Fruit fly (Drosophila melanogaster) whole organism, embryonic: ENCODE results near the gene gish.

Experiments used
- Antp ChIP-seq: fragments of 200-800 bp; sonication (Bioruptor generic); optimal IDR thresholded peaks from 3 replicates; lab custom pipeline; 2016; ENCODE audit warnings: missing biosample characterization, missing genetic modification characterization
- Asciz ChIP-seq: fragments of 200-800 bp; sonication (Bioruptor generic); optimal IDR thresholded peaks from 2 replicates; lab custom pipeline; 2017; ENCODE audit warnings: missing biosample characterization, mild to moderate bottlenecking, missing genetic modification characterization, missing genetic modification reagents
- Blimp-1 ChIP-seq: fragments of 200-800 bp; sonication (Bioruptor generic); optimal IDR thresholded peaks from 3 replicates; lab custom pipeline; 2018; ENCODE audit warnings: missing biosample characterization, missing genetic modification characterization, mild to moderate bottlenecking, moderate library complexity, missing genetic modification reagents
- C15 ChIP-seq: fragments of 200-800 bp; sonication (Bioruptor generic); IDR thresholded peaks from 3 replicates; pipeline ENCODE4 v1.3.6; 2022; ENCODE audit warnings: missing biosample characterization, missing genetic modification characterization
- CG10654 ChIP-seq: fragments of 200-800 bp; sonication (Bioruptor generic); optimal IDR thresholded peaks from 2 replicates; lab custom pipeline; 2016; ENCODE audit warnings: missing biosample characterization, missing genetic modification characterization
- CG11560 ChIP-seq: fragments of 200-800 bp; sonication (Bioruptor generic); IDR thresholded peaks from 3 replicates; pipeline ENCODE4 v1.3.6; 2022; ENCODE audit warnings: missing biosample characterization, missing genetic modification characterization
- CG12659 ChIP-seq: fragments of 200-800 bp; sonication (Bioruptor generic); optimal IDR thresholded peaks from 3 replicates; lab custom pipeline; 2017; ENCODE audit warnings: mild to moderate bottlenecking, missing biosample characterization, missing genetic modification reagents, missing genetic modification characterization
- CG12744 ChIP-seq: fragments of 200-800 bp; sonication (Bioruptor generic); optimal IDR thresholded peaks from 2 replicates; lab custom pipeline; 2016; ENCODE audit warnings: missing biosample characterization, missing genetic modification characterization
- CG12769 ChIP-seq: fragments of 200-800 bp; sonication (Bioruptor generic); optimal IDR thresholded peaks from 2 replicates; lab custom pipeline; 2019; ENCODE audit warnings: missing biosample characterization, mild to moderate bottlenecking, missing genetic modification characterization, moderate library complexity
- CG15514 ChIP-seq: fragments of 200-800 bp; sonication (Bioruptor generic); optimal IDR thresholded peaks from 3 replicates; lab custom pipeline; 2017; ENCODE audit warnings: missing biosample characterization, missing genetic modification characterization, mild to moderate bottlenecking, moderate library complexity, missing genetic modification reagents
- CG16863 ChIP-seq: fragments of 200-800 bp; sonication (Bioruptor generic); optimal IDR thresholded peaks from 3 replicates; lab custom pipeline; 2016; ENCODE audit warnings: missing biosample characterization, missing genetic modification characterization
- CG17612 ChIP-seq: fragments of 200-800 bp; sonication (Bioruptor generic); IDR thresholded peaks from 2 replicates; pipeline ENCODE4 v1.3.6; 2022; ENCODE audit warnings: missing biosample characterization, missing genetic modification characterization
- CG18764 ChIP-seq: fragments of 200-800 bp; sonication (Bioruptor generic); optimal IDR thresholded peaks from 3 replicates; lab custom pipeline; 2016; ENCODE audit warnings: missing biosample characterization, missing genetic modification characterization
- CG3163 ChIP-seq: fragments of 200-800 bp; sonication (Bioruptor generic); optimal IDR thresholded peaks from 3 replicates; lab custom pipeline; 2016; ENCODE audit warnings: missing biosample characterization, missing genetic modification characterization
- CG32767 ChIP-seq: fragments of 200-800 bp; sonication (Bioruptor generic); IDR thresholded peaks from 2 replicates; pipeline ENCODE4 v1.3.6; 2022; ENCODE audit warnings: missing biosample characterization, missing genetic modification characterization
- CG34376 ChIP-seq: fragments of 200-800 bp; sonication (Bioruptor generic); optimal IDR thresholded peaks from 2 replicates; lab custom pipeline; 2018; ENCODE audit warnings: missing biosample characterization, mild to moderate bottlenecking, missing genetic modification characterization
- CG3726 ChIP-seq: fragments of 200-800 bp; sonication (Bioruptor generic); IDR thresholded peaks from 3 replicates; pipeline ENCODE4, ENCODE4 v1.3.6; 2022; ENCODE audit warnings: missing biosample characterization, missing genetic modification characterization
- CG4404 ChIP-seq: fragments of 200-800 bp; sonication (Bioruptor generic); IDR thresholded peaks from 2 replicates; pipeline ENCODE4 v1.3.6; 2022; ENCODE audit warnings: missing biosample characterization, missing genetic modification characterization
- CG6254 ChIP-seq: fragments of 200-800 bp; sonication (Bioruptor generic); optimal IDR thresholded peaks from 3 replicates; lab custom pipeline; 2017; ENCODE audit warnings: mild to moderate bottlenecking, missing biosample characterization, missing genetic modification reagents, missing genetic modification characterization
- CG8089 ChIP-seq: fragments of 200-800 bp; sonication (Bioruptor generic); optimal IDR thresholded peaks from 3 replicates; lab custom pipeline; 2016; ENCODE audit warnings: missing biosample characterization, missing genetic modification characterization
- CG8359 ChIP-seq: fragments of 200-800 bp; sonication (Bioruptor generic); optimal IDR thresholded peaks from 2 replicates; lab custom pipeline; 2017; ENCODE audit warnings: missing biosample characterization, mild to moderate bottlenecking, missing genetic modification characterization, borderline replicate concordance
- CG8388 ChIP-seq: fragments of 200-800 bp; sonication (Bioruptor generic); optimal IDR thresholded peaks from 2 replicates; lab custom pipeline; 2019; ENCODE audit warnings: missing biosample characterization, mild to moderate bottlenecking, missing genetic modification characterization, moderate library complexity
- CG9215 ChIP-seq: fragments of 200-800 bp; sonication (Bioruptor generic); IDR thresholded peaks from 2 replicates; pipeline ENCODE4 v1.3.6; 2022; ENCODE audit warnings: missing biosample characterization, missing genetic modification characterization
- CG9797 ChIP-seq: fragments of 200-800 bp; sonication (Bioruptor generic); optimal IDR thresholded peaks from 3 replicates; lab custom pipeline; 2018; ENCODE audit warnings: missing biosample characterization, mild to moderate bottlenecking, missing genetic modification characterization
- Camta ChIP-seq: fragments of 200-800 bp; sonication (Bioruptor generic); optimal IDR thresholded peaks from 2 replicates; lab custom pipeline; 2016; ENCODE audit warnings: missing biosample characterization, missing genetic modification characterization
- Doc2 ChIP-seq: fragments of 200-800 bp; sonication (Bioruptor generic); IDR thresholded peaks from 2 replicates; pipeline ENCODE4 v1.3.6; 2022; ENCODE audit warnings: missing biosample characterization, missing genetic modification characterization
- E2f2 ChIP-seq: fragments of 200-800 bp; sonication (Bioruptor generic); IDR thresholded peaks from 2 replicates; pipeline ENCODE4 v1.3.6; 2022; ENCODE audit warnings: missing biosample characterization, missing genetic modification characterization
- ERR ChIP-seq: fragments of 200-800 bp; sonication (Bioruptor generic); optimal IDR thresholded peaks from 2 replicates; lab custom pipeline; 2016; ENCODE audit warnings: missing biosample characterization, missing genetic modification characterization
- Fer1 ChIP-seq: fragments of 200-800 bp; sonication (Bioruptor generic); optimal IDR thresholded peaks from 2 replicates; lab custom pipeline; 2017; ENCODE audit warnings: missing biosample characterization, mild to moderate bottlenecking, missing genetic modification characterization
- HLH3B ChIP-seq: fragments of 200-800 bp; sonication (Bioruptor generic); IDR thresholded peaks from 2 replicates; pipeline ENCODE4 v1.3.6; 2022; ENCODE audit warnings: missing biosample characterization, missing genetic modification characterization
- Hey ChIP-seq: fragments of 200-800 bp; sonication (Bioruptor generic); optimal IDR thresholded peaks from 3 replicates; lab custom pipeline; 2018; ENCODE audit warnings: missing biosample characterization, mild to moderate bottlenecking, missing genetic modification characterization
- Hsf ChIP-seq: fragments of 200-800 bp; sonication (Bioruptor generic); optimal IDR thresholded peaks from 3 replicates; lab custom pipeline; 2016; ENCODE audit warnings: missing biosample characterization, missing genetic modification characterization
- MESR4 ChIP-seq: fragments of 200-800 bp; sonication (Bioruptor generic); optimal IDR thresholded peaks from 2 replicates; lab custom pipeline; 2018; ENCODE audit warnings: missing biosample characterization, mild to moderate bottlenecking, missing genetic modification characterization, moderate library complexity
- NC2β ChIP-seq: fragments of 200-800 bp; sonication (Bioruptor generic); optimal IDR thresholded peaks from 2 replicates; lab custom pipeline; 2016; ENCODE audit warnings: missing biosample characterization, missing genetic modification characterization
- NFAT ChIP-seq: fragments of 200-800 bp; sonication (Bioruptor generic); IDR thresholded peaks from 2 replicates; pipeline ENCODE4 v1.3.6; 2022; ENCODE audit warnings: missing biosample characterization, missing genetic modification characterization
- Side ChIP-seq: fragments of 200-800 bp; sonication (Bioruptor generic); optimal IDR thresholded peaks from 2 replicates; lab custom pipeline; 2016; ENCODE audit warnings: missing biosample characterization, missing genetic modification characterization
- Sox100B ChIP-seq: fragments of 200-800 bp; sonication (Bioruptor generic); optimal IDR thresholded peaks from 3 replicates; lab custom pipeline; 2018; ENCODE audit warnings: missing biosample characterization, mild to moderate bottlenecking, missing genetic modification characterization
- ac ChIP-seq: fragments of 200-800 bp; sonication (Bioruptor generic); optimal IDR thresholded peaks from 3 replicates; lab custom pipeline; 2017; ENCODE audit warnings: missing biosample characterization, mild to moderate bottlenecking, missing genetic modification characterization
- ara ChIP-seq: fragments of 200-800 bp; sonication (Bioruptor generic); IDR thresholded peaks from 2 replicates; pipeline ENCODE4 v1.3.6; 2022; ENCODE audit warnings: missing biosample characterization, missing genetic modification characterization
- ato ChIP-seq: fragments of 200-800 bp; sonication (Bioruptor generic); IDR thresholded peaks from 2 replicates; pipeline ENCODE4 v1.3.6; 2022; ENCODE audit warnings: missing biosample characterization, missing genetic modification characterization; ENCODE audit not compliant: partially characterized antibody
- btn ChIP-seq: fragments of 200-800 bp; sonication (Bioruptor generic); optimal IDR thresholded peaks from 2 replicates; lab custom pipeline; 2016; ENCODE audit warnings: missing biosample characterization, missing genetic modification characterization
- cato ChIP-seq: fragments of 200-800 bp; sonication (Bioruptor generic); optimal IDR thresholded peaks from 2 replicates; lab custom pipeline; 2016; ENCODE audit warnings: missing biosample characterization, missing genetic modification characterization, borderline replicate concordance
- gcm ChIP-seq: fragments of 200-800 bp; sonication (Bioruptor generic); optimal IDR thresholded peaks from 2 replicates; lab custom pipeline; 2019; ENCODE audit warnings: missing biosample characterization, mild to moderate bottlenecking, missing genetic modification characterization, moderate library complexity
- h ChIP-seq: fragments of >200 bp; optimal IDR thresholded peaks from 2 replicates; lab custom pipeline; 2017
- jing ChIP-seq: fragments of 200-800 bp; sonication (Bioruptor generic); optimal IDR thresholded peaks from 2 replicates; lab custom pipeline; 2018; ENCODE audit warnings: missing biosample characterization, mild to moderate bottlenecking, missing genetic modification characterization
- lmd ChIP-seq: fragments of 200-800 bp; sonication (Bioruptor generic); IDR thresholded peaks from 2 replicates; pipeline ENCODE4 v1.3.6; 2022; ENCODE audit warnings: missing biosample characterization, missing genetic modification characterization
- schlank ChIP-seq: fragments of 200-800 bp; sonication (Bioruptor generic); optimal IDR thresholded peaks from 2 replicates; lab custom pipeline; 2018; ENCODE audit warnings: missing biosample characterization, mild to moderate bottlenecking, missing genetic modification characterization
- shn ChIP-seq: fragments of 200-800 bp; sonication (Bioruptor generic); optimal IDR thresholded peaks from 3 replicates; lab custom pipeline; 2016; ENCODE audit warnings: missing biosample characterization, missing genetic modification characterization
- sima ChIP-seq: fragments of 200-800 bp; sonication (Bioruptor generic); optimal IDR thresholded peaks from 2 replicates; lab custom pipeline; 2016; ENCODE audit warnings: missing biosample characterization, missing genetic modification characterization
- sug ChIP-seq: fragments of 200-800 bp; optimal IDR thresholded peaks from 2 replicates; lab custom pipeline; 2019; ENCODE audit warnings: missing biosample characterization, mild to moderate bottlenecking, missing genetic modification characterization, moderate library complexity
- wor ChIP-seq: fragments of 200-800 bp; sonication (Bioruptor generic); IDR thresholded peaks from 2 replicates; pipeline ENCODE4 v1.3.6; 2022; ENCODE audit warnings: missing biosample characterization, missing genetic modification characterization

The gish gene

DNA sequence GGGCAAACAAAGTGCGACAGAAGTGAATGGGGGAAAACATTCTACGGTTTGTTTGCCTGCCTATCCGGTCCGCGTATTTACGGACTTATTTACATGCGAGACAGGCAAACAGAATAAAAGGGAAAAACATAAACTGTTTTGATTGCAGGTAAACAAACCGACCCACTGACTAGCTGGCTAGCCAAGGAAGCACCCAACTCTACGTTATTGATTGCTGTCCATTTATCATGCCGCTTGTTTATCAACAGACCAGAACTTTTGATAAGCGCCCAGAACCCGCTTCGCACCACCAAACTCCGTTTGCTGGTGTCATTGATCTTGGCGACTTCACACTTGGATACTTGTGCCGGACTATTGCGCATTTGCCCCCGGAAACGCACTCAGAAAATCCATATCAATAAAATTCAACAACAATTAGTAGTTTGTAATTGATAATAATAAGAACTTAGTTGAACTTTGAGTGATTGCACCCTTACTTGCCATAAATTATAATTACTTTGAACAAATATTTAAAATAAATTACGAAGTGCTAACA lies 59.6 kb downstream of the gish start (continued):
- TF ChIP-seq CG3163 = peak; percentile 21
- TF ChIP-seq schlank (tag; lab: Kevin White, UChicago) = peak; percentile 67
- no peak for TF ChIP-seq lmd (GFP tag; lab: Robert Waterston, UW)
- peak; percentile 70 for TF ChIP-seq Camta (GFP tag; lab: Kevin White, UChicago)
- no peak for TF ChIP-seq CG4404
- peak; percentile 53 for TF ChIP-seq CG16863 (GFP tag; lab: Kevin White, UChicago)
- TF ChIP-seq sug (tag; lab: Kevin White, UChicago) = peak; percentile 38
- TF ChIP-seq Blimp-1 = peak; percentile 49
- TF ChIP-seq CG3726 (GFP tag; lab: Robert Waterston, UW) = peak; percentile 70; the same call in 2 of the 3 replicates
- TF ChIP-seq ato (GFP tag; lab: Robert Waterston, UW) = no peak
- TF ChIP-seq Doc2 (GFP tag; lab: Robert Waterston, UW) = no peak
- TF ChIP-seq CG8089 (GFP tag; lab: Kevin White, UChicago) = peak; percentile 86
- peak; percentile 70 for TF ChIP-seq Hey (tag; lab: Kevin White, UChicago)
- peak; percentile 8 for TF ChIP-seq Antp
- peak; percentile 21 for TF ChIP-seq CG9797 (GFP tag; lab: Kevin White, UChicago)
- peak; percentile 39 for TF ChIP-seq CG15514 (GFP tag; lab: Kevin White, UChicago)
- TF ChIP-seq CG18764 (GFP tag; lab: Kevin White, UChicago) = peak; percentile 62
- peak; percentile 14 for TF ChIP-seq MESR4 (GFP tag; lab: Kevin White, UChicago)
- peak; percentile 26 for TF ChIP-seq ERR (GFP tag; lab: Kevin White, UChicago)
- TF ChIP-seq CG8388 (GFP tag; lab: Kevin White, UChicago) = no peak
- peak; percentile 62 for TF ChIP-seq cato (GFP tag; lab: Kevin White, UChicago)
- no peak for TF ChIP-seq wor (GFP tag; lab: Robert Waterston, UW)
- peak; percentile 53 for TF ChIP-seq btn
- peak; percentile 74 for TF ChIP-seq CG12659 (GFP tag; lab: Kevin White, UChicago)
- peak; percentile 42 for TF ChIP-seq shn (GFP tag; lab: Kevin White, UChicago)
- TF ChIP-seq NFAT (GFP tag; lab: Robert Waterston, UW) = peak; percentile 71
- TF ChIP-seq CG17612 (GFP tag; lab: Robert Waterston, UW) = no peak
- no peak for TF ChIP-seq h
- TF ChIP-seq Sox100B (GFP tag; lab: Kevin White, UChicago) = peak; percentile 35
- TF ChIP-seq E2f2 (GFP tag; lab: Robert Waterston, UW) = peak; percentile 58; the same call in 1 of the 2 replicates
- peak; percentile 39 for TF ChIP-seq NC2β (GFP tag; lab: Kevin White, UChicago)
- no peak for TF ChIP-seq C15
- peak; percentile 14 for TF ChIP-seq Asciz (GFP tag; lab: Kevin White, UChicago)
- TF ChIP-seq ac (GFP tag; lab: Kevin White, UChicago) = peak; percentile 60
- 0 out of 2 replicates have a peak, but pooled peaks have one; percentile 31 for TF ChIP-seq CG32767 (GFP tag; lab: Robert Waterston, UW)
- no peak for TF ChIP-seq jing (GFP tag; lab: Kevin White, UChicago)
- peak; percentile 36; the same call in 1 of the 2 replicates for TF ChIP-seq HLH3B (GFP tag; lab: Robert Waterston, UW)
- peak; percentile 50 for TF ChIP-seq CG12744 (GFP tag; lab: Kevin White, UChicago)
- peak; percentile 18 for TF ChIP-seq CG34376 (GFP tag; lab: Kevin White, UChicago)
- peak; percentile 72 for TF ChIP-seq ara (GFP tag; lab: Robert Waterston, UW)
- peak; percentile 30 for TF ChIP-seq Fer1 (GFP tag; lab: Kevin White, UChicago)
- TF ChIP-seq CG6254 (GFP tag; lab: Kevin White, UChicago) = peak; percentile 66
- TF ChIP-seq gcm (GFP tag; lab: Kevin White, UChicago) = peak; percentile 41
- TF ChIP-seq CG8359 (GFP tag; lab: Kevin White, UChicago) = peak; percentile 54
- peak; percentile 79 for TF ChIP-seq CG12769 (tag; lab: Kevin White, UChicago)
- TF ChIP-seq CG11560 (tag; lab: Robert Waterston, UW) = peak; percentile 52; the same call in 1 of the 3 replicates
- TF ChIP-seq sima (GFP tag; lab: Kevin White, UChicago) = no peak
- TF ChIP-seq Side (GFP tag; lab: Kevin White, UChicago) = peak; percentile 47
- TF ChIP-seq CG9215 (GFP tag; lab: Robert Waterston, UW) = no peak
- peak; percentile 55 for TF ChIP-seq Hsf
- peak; percentile 3 for TF ChIP-seq CG10654
